Worm (Caenorhabditis elegans) whole organism, early embryonic: ENCODE results near the gene Y41D4B.11.

Experiments used
- B0310.2 ChIP-seq: sonication (generic microtip); optimal IDR thresholded peaks from 2 replicates; lab custom pipeline; 2016; ENCODE audit warnings: mild to moderate bottlenecking, missing genetic modification characterization, missing compliant biosample characterization
- ceh-13 ChIP-seq: fragments of 200-800 bp; sonication (Bioruptor generic); optimal IDR thresholded peaks from 2 replicates; lab custom pipeline; 2018; ENCODE audit warnings: mild to moderate bottlenecking, missing genetic modification characterization, missing compliant biosample characterization
- flt-1 ChIP-seq: fragments of 200-800 bp; sonication (Bioruptor generic); IDR thresholded peaks from 2 replicates; pipeline ENCODE4 v1.3.6; 2022; ENCODE audit warnings: missing genetic modification characterization, missing compliant biosample characterization
- sea-1 ChIP-seq: fragments of 200-800 bp; sonication (Bioruptor generic); conservative IDR thresholded peaks from 2 replicates; pipeline ENCODE4 v1.3.6; 2022; ENCODE audit warnings: missing genetic modification characterization, missing compliant biosample characterization
- tbx-11 ChIP-seq: fragments of 200-800 bp; sonication (Bioruptor generic); IDR thresholded peaks from 2 replicates; pipeline ENCODE4 v1.3.6; 2022; ENCODE audit warnings: missing genetic modification characterization, missing compliant biosample characterization

ce11 chrIV:1631651-1632050, 26.1 kb downstream of the Y41D4B.11 start, which contains the start of gene cpg-24:
- TF ChIP-seq tbx-11 (GFP tag; lab: Robert Waterston, UW) (no peak), flt-1 (no peak), ceh-13 (no peak), sea-1 (GFP tag; lab: Robert Waterston, UW) (no peak), B0310.2 (no peak)
